Worm (Caenorhabditis elegans): ENCODE data around the gene col-77.

Gene col-77

DNA sequence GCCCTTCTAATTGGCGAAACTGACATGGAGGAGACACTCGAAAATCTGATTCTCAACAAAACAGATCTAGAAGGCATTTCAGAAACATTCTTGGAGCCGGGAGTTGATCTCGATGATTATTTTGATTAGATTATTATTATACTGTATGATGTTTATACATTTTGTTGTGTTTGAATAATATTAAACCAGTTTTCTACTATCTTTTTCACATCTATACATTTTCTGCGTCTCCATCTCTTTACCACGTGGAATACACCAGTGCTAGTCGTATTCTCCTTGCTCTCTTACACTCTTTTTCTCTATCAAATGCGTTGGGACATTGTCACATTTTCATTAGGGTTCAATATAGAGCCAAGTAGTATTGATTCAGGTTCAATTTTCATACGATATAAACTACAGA, 29.7 kb downstream of the col-77 start, which contains the start of gene C26D10.4:
TSS of gene C26D10.4 (plus strand) at position 301 of the 400 bp plus-strand sequence.
- TF ChIP-seq ztf-28 (GFP tag; IDR thresholded peaks at IDR 0.05), result no peak

DNA sequence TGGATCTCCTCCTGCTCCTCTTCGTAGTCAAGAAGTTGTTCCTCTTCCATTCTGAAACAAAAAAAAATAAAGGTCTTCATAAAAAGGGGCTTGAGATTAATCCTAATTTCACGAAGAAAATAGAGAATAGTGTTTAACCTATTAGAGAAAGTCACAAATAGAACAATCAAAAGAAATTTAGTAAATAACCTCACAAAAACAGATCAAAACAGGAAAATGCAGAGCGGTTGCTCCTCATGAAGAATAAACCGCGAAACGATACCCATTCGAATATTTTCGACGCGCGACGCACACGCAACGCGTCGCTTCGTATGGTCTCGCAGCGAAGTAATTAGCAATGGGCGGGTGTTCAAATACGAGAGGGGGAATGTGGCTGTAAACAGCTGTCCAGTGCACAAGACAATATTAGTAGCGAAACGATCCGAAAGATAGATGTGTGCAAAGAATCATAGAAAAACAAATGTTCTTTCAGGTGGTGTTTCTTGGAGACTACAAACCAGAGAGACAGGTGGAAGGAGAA, 30.3 kb downstream of the col-77 start, which contains the start of gene hel-1:
TSS of gene hel-1 (minus strand) at position 51 of the 520 bp plus-strand sequence.
- TF ChIP-seq D2030.7 (GFP tag; IDR thresholded peaks at IDR 0.05) (peak; percentile 46; the same call in 1 of the 2 replicates), aptf-2 (GFP tag; conservative IDR thresholded peaks at IDR 0.05) (no peak), F57A8.1 (GFP tag; optimal IDR thresholded peaks at IDR 0.05) (no peak), ztf-6 (GFP tag; IDR thresholded peaks at IDR 0.05) (no peak), rpc-1 (optimal IDR thresholded peaks at IDR 0.05) (no peak), rpc-1 (tag; optimal IDR thresholded peaks at IDR 0.05) (no peak), egl-18 (GFP tag; IDR thresholded peaks at IDR 0.05) (no peak), ZK185.1 (tag; optimal IDR thresholded peaks at IDR 0.05; ENCODE audit: poor library complexity, severe bottlenecking) (peak; percentile 45), xnd-1 (tag; optimal IDR thresholded peaks at IDR 0.05) (peak; percentile 61), Y79H2A.3 (GFP tag; conservative IDR thresholded peaks at IDR 0.05) (no peak), attf-6 (GFP tag; IDR thresholded peaks at IDR 0.05) (0 out of 2 replicates have a peak, but pooled peaks have one; percentile 29), hmg-1.2 (GFP tag; IDR thresholded peaks at IDR 0.05) (peak; percentile 55; the same call in 1 of the 2 replicates), madf-3 (GFP tag; IDR thresholded peaks at IDR 0.05) (peak; percentile 99), F37B4.10 (GFP tag; IDR thresholded peaks at IDR 0.05) (no peak), hlh-12 (tag; optimal IDR thresholded peaks at IDR 0.05) (no peak), ekl-4 (GFP tag; IDR thresholded peaks at IDR 0.05) (peak; percentile 83), zim-3 (tag; optimal IDR thresholded peaks at IDR 0.05) (no peak), dpff-1 (tag; optimal IDR thresholded peaks at IDR 0.05) (no peak), dox-1 (GFP tag; IDR thresholded peaks at IDR 0.05) (peak; percentile 42; the same call in 1 of the 2 replicates), attf-5 (GFP tag; optimal IDR thresholded peaks at IDR 0.05) (peak; percentile 86), lsy-27 (tag; optimal IDR thresholded peaks at IDR 0.05; ENCODE audit: borderline replicate concordance, insufficient read depth) (no peak), let-526 (GFP tag; IDR thresholded peaks at IDR 0.05) (0 out of 2 replicates have a peak, but pooled peaks have one; percentile 46), F10E7.11 (tag; optimal IDR thresholded peaks at IDR 0.05) (no peak), Y53G8AR.9 (GFP tag; conservative IDR thresholded peaks at IDR 0.05) (peak; percentile 53; the same call in 1 of the 2 replicates), nhr-179 (tag; optimal IDR thresholded peaks at IDR 0.05) (no peak), rcor-1 (GFP tag; IDR thresholded peaks at IDR 0.05) (peak; percentile 46; the same call in 1 of the 2 replicates), lin-35 (GFP tag; optimal IDR thresholded peaks at IDR 0.05) (peak in 1 of 3 experiments; percentile 90), attf-3 (GFP tag; conservative IDR thresholded peaks at IDR 0.05) (0 out of 2 replicates have a peak, but pooled peaks have one; percentile 24), madf-10 (tag; optimal IDR thresholded peaks at IDR 0.05) (peak; percentile 61), madf-8 (GFP tag; conservative IDR thresholded peaks at IDR 0.05) (peak; percentile 68), madf-6 (GFP tag; IDR thresholded peaks at IDR 0.05) (peak; percentile 90), dpl-1 (GFP tag; optimal IDR thresholded peaks at IDR 0.05) (peak; percentile 83), ceh-100 (GFP tag; IDR thresholded peaks at IDR 0.05) (peak; percentile 37; the same call in 1 of the 2 replicates), nfyb-1 (GFP tag; IDR thresholded peaks at IDR 0.05) (peak; percentile 49; the same call in 1 of the 2 replicates), lin-54 (GFP tag; optimal IDR thresholded peaks at IDR 0.05) (peak; percentile 92), ceh-91 (GFP tag; IDR thresholded peaks at IDR 0.05) (peak; percentile 63), lir-1 (GFP tag; conservative IDR thresholded peaks at IDR 0.05) (0 out of 2 replicates have a peak, but pooled peaks have one; percentile 26), mel-28 (tag; optimal IDR thresholded peaks at IDR 0.05; ENCODE audit: borderline replicate concordance) (no peak), efl-1 (GFP tag; optimal IDR thresholded peaks at IDR 0.05) (peak; percentile 91), ztf-22 (GFP tag; optimal IDR thresholded peaks at IDR 0.05) (no peak), ceh-27 (GFP tag; optimal IDR thresholded peaks at IDR 0.05) (peak; percentile 79), K12H6.12 (tag; optimal IDR thresholded peaks at IDR 0.05) (peak; percentile 65), snpc-3.4 (tag; optimal IDR thresholded peaks at IDR 0.05) (peak; percentile 27), sdz-38 (tag; optimal IDR thresholded peaks at IDR 0.05) (no peak), F33H1.4 (GFP tag; IDR thresholded peaks at IDR 0.05) (peak; percentile 91)

Measured in whole organism, young adult.